Worm (Caenorhabditis elegans) whole organism, L2 larva: ENCODE data around the gene nhr-46.

ENCODE experiments used
- ceh-82 ChIP-seq: fragments of 150-350 bp; optimal IDR thresholded peaks from 2 replicates; lab custom pipeline; 2014; ENCODE audit warnings: missing biosample characterization, missing genetic modification characterization
- lin-11 ChIP-seq: fragments of 150-350 bp; sonication (generic microtip); optimal IDR thresholded peaks from 2 replicates; lab custom pipeline; 2014; ENCODE audit warnings: missing biosample characterization, missing genetic modification characterization, inconsistent platforms, mixed read lengths
- mdl-1 ChIP-seq, 2 experiments: fragments of 150-350 bp in 1 of 2; sonication (generic microtip) in 1 of 2; optimal IDR thresholded peaks; 2 replicates each; lab custom pipeline; 2017; ENCODE audit warnings: missing biosample characterization in 2 of 2, missing genetic modification characterization in 2 of 2
- nhr-12 ChIP-seq: fragments of 150-350 bp; optimal IDR thresholded peaks from 2 replicates; lab custom pipeline; 2014; ENCODE audit warnings: missing biosample characterization, missing genetic modification characterization
- nhr-23 ChIP-seq: fragments of 150-350 bp; optimal IDR thresholded peaks from 2 replicates; lab custom pipeline; 2014; ENCODE audit warnings: missing biosample characterization, missing genetic modification reagents, missing genetic modification characterization
- sma-3 ChIP-seq: sonication (generic microtip); optimal IDR thresholded peaks from 2 replicates; lab custom pipeline; 2016; ENCODE audit warnings: missing genetic modification reagents, missing genetic modification characterization, missing compliant biosample characterization
- zag-1 ChIP-seq: fragments of 150-350 bp; optimal IDR thresholded peaks from 2 replicates; lab custom pipeline; 2014; ENCODE audit warnings: missing biosample characterization, missing genetic modification characterization

- TF ChIP-seq ceh-82 (no peak), lin-11 (tag; lab: Kevin White, UChicago) (no peak), nhr-12 (tag; lab: Kevin White, UChicago) (no peak), sma-3 (no peak), nhr-23 (tag; lab: Kevin White, UChicago) (no peak), zag-1 (no peak), mdl-1 (tag; optimal IDR thresholded peaks at IDR 0.05; lab: Kevin White, UChicago) (no peak)
These were observed 5.1 kb upstream of the nhr-46 start for ce11 chrIV:5762770-5763169.
